Fruit fly (Drosophila melanogaster) whole organism, embryonic: Measurements from ENCODE around the gene CG5644.

Experiments
- Aef1 ChIP-seq: fragments of 200-800 bp; sonication (Bioruptor generic); IDR thresholded peaks from 3 replicates; pipeline ENCODE4 v1.3.6; 2022; ENCODE audit warnings: missing biosample characterization, missing genetic modification characterization
- Antp ChIP-seq: fragments of 200-800 bp; sonication (Bioruptor generic); optimal IDR thresholded peaks from 3 replicates; lab custom pipeline; 2016; ENCODE audit warnings: missing biosample characterization, missing genetic modification characterization
- CG10366 ChIP-seq: fragments of 200-800 bp; sonication (Bioruptor generic); IDR thresholded peaks from 2 replicates; pipeline ENCODE4 v1.3.6; 2022; ENCODE audit warnings: missing biosample characterization, missing genetic modification characterization
- CG11085 ChIP-seq: fragments of 200-800 bp; sonication (Bioruptor generic); IDR thresholded peaks from 2 replicates; pipeline ENCODE4 v1.3.6; 2022; ENCODE audit warnings: missing biosample characterization, missing genetic modification characterization
- CG11398 ChIP-seq: fragments of 200-800 bp; sonication (Bioruptor generic); optimal IDR thresholded peaks from 2 replicates; lab custom pipeline; 2016; ENCODE audit warnings: missing biosample characterization, missing genetic modification characterization
- CG11456 ChIP-seq: fragments of 200-800 bp; sonication (Bioruptor generic); IDR thresholded peaks from 3 replicates; pipeline ENCODE4 v1.3.6; 2022; ENCODE audit warnings: missing biosample characterization, missing genetic modification characterization
- CG11504 ChIP-seq: fragments of 200-800 bp; sonication (Bioruptor generic); optimal IDR thresholded peaks from 3 replicates; lab custom pipeline; 2019; ENCODE audit warnings: missing biosample characterization, mild to moderate bottlenecking, missing genetic modification characterization, moderate library complexity
- CG11695 ChIP-seq: fragments of 200-800 bp; sonication (Bioruptor generic); IDR thresholded peaks from 3 replicates; pipeline ENCODE4 v1.3.6; 2022; ENCODE audit warnings: missing biosample characterization, missing genetic modification characterization
- CG15514 ChIP-seq: fragments of 200-800 bp; sonication (Bioruptor generic); optimal IDR thresholded peaks from 3 replicates; lab custom pipeline; 2017; ENCODE audit warnings: missing biosample characterization, missing genetic modification characterization, mild to moderate bottlenecking, moderate library complexity, missing genetic modification reagents
- CG1647 ChIP-seq: fragments of 200-800 bp; sonication (Bioruptor generic); optimal IDR thresholded peaks from 3 replicates; lab custom pipeline; 2016; ENCODE audit warnings: missing biosample characterization, missing genetic modification characterization
- CG16813 ChIP-seq: fragments of 200-800 bp; sonication (Bioruptor generic); IDR thresholded peaks from 3 replicates; pipeline ENCODE4 v1.3.6; 2022; ENCODE audit warnings: missing biosample characterization, missing genetic modification characterization; ENCODE audit not compliant: partially characterized antibody
- CG17186 ChIP-seq: fragments of 200-800 bp; sonication (Bioruptor generic); optimal IDR thresholded peaks from 3 replicates; lab custom pipeline; 2017; ENCODE audit warnings: missing biosample characterization, missing genetic modification reagents, missing genetic modification characterization
- CG17829 ChIP-seq: fragments of 200-800 bp; optimal IDR thresholded peaks from 2 replicates; lab custom pipeline; 2019; ENCODE audit warnings: missing biosample characterization, mild to moderate bottlenecking, missing genetic modification characterization, moderate library complexity
- CG18476 ChIP-seq: fragments of 200-800 bp; sonication (Bioruptor generic); optimal IDR thresholded peaks from 2 replicates; lab custom pipeline; 2016; ENCODE audit warnings: missing biosample characterization, mild to moderate bottlenecking, missing genetic modification characterization
- CG18599 ChIP-seq: fragments of 200-800 bp; sonication (Bioruptor generic); optimal IDR thresholded peaks from 3 replicates; lab custom pipeline; 2017; ENCODE audit warnings: missing biosample characterization, missing genetic modification characterization, mild to moderate bottlenecking, moderate library complexity, missing genetic modification reagents
- CG18619 ChIP-seq: fragments of 200-800 bp; sonication (Bioruptor generic); optimal IDR thresholded peaks from 3 replicates; lab custom pipeline; 2017; ENCODE audit warnings: missing biosample characterization, mild to moderate bottlenecking, missing genetic modification characterization
- CG43689 ChIP-seq: fragments of 200-800 bp; sonication (Bioruptor generic); IDR thresholded peaks from 2 replicates; pipeline ENCODE4 v1.3.6; 2022; ENCODE audit warnings: missing biosample characterization, missing genetic modification characterization
- CG4707 ChIP-seq: fragments of 200-800 bp; sonication (Bioruptor generic); optimal IDR thresholded peaks from 2 replicates; lab custom pipeline; 2018; ENCODE audit warnings: missing biosample characterization, mild to moderate bottlenecking, missing genetic modification characterization, moderate library complexity
- CG6254 ChIP-seq: fragments of 200-800 bp; sonication (Bioruptor generic); optimal IDR thresholded peaks from 3 replicates; lab custom pipeline; 2017; ENCODE audit warnings: mild to moderate bottlenecking, missing biosample characterization, missing genetic modification reagents, missing genetic modification characterization
- CG6683 ChIP-seq: fragments of 200-800 bp; sonication (Bioruptor generic); optimal IDR thresholded peaks from 2 replicates; lab custom pipeline; 2017; ENCODE audit warnings: missing biosample characterization, mild to moderate bottlenecking, missing genetic modification characterization, missing genetic modification reagents
- CG7357 ChIP-seq: fragments of 200-800 bp; sonication (Bioruptor generic); IDR thresholded peaks from 3 replicates; pipeline ENCODE4 v1.3.6; 2022; ENCODE audit warnings: missing biosample characterization, missing genetic modification characterization
- CG8924 ChIP-seq: fragments of 200-800 bp; optimal IDR thresholded peaks from 3 replicates; lab custom pipeline; 2019; ENCODE audit warnings: missing biosample characterization, mild to moderate bottlenecking, missing genetic modification characterization, moderate library complexity
- CG9817 ChIP-seq: fragments of 200-800 bp; sonication (Bioruptor generic); optimal IDR thresholded peaks from 2 replicates; lab custom pipeline; 2018; ENCODE audit warnings: missing biosample characterization, mild to moderate bottlenecking, missing genetic modification characterization, moderate library complexity
- ERR ChIP-seq: fragments of 200-800 bp; sonication (Bioruptor generic); optimal IDR thresholded peaks from 2 replicates; lab custom pipeline; 2016; ENCODE audit warnings: missing biosample characterization, missing genetic modification characterization
- Ets65A ChIP-seq: fragments of 200-800 bp; sonication (Bioruptor generic); peaks from one replicate; lab custom pipeline; 2016; ENCODE audit warnings: missing biosample characterization, missing genetic modification characterization
- Fer2 ChIP-seq: fragments of 200-800 bp; sonication (Bioruptor generic); optimal IDR thresholded peaks from 2 replicates; lab custom pipeline; 2018; ENCODE audit warnings: missing biosample characterization, mild to moderate bottlenecking, missing genetic modification characterization, moderate library complexity
- Kr ChIP-seq: fragments of 200-800 bp; sonication (Bioruptor generic); optimal IDR thresholded peaks from 2 replicates; lab custom pipeline; 2017; ENCODE audit warnings: missing biosample characterization, mild to moderate bottlenecking, missing genetic modification characterization
- Med ChIP-seq: fragments of 200-800 bp; sonication (Bioruptor generic); peaks from one replicate; lab custom pipeline; 2016; ENCODE audit warnings: missing biosample characterization, missing genetic modification characterization, mild to moderate bottlenecking, inconsistent platforms, moderate library complexity
- Nf-YA ChIP-seq: fragments of 200-800 bp; sonication (Bioruptor generic); IDR thresholded peaks from 2 replicates; pipeline ENCODE4 v1.3.6; 2022; ENCODE audit warnings: missing biosample characterization, missing genetic modification characterization
- Oli ChIP-seq: fragments of 200-800 bp; sonication (Bioruptor generic); optimal IDR thresholded peaks from 2 replicates; lab custom pipeline; 2018; ENCODE audit warnings: missing biosample characterization, mild to moderate bottlenecking, missing genetic modification characterization, moderate library complexity
- Opbp ChIP-seq: fragments of 200-800 bp; sonication (Bioruptor generic); IDR thresholded peaks from 3 replicates; pipeline ENCODE4 v1.3.6; 2022; ENCODE audit warnings: missing biosample characterization, missing genetic modification characterization; ENCODE audit not compliant: partially characterized antibody
- Ptx1 ChIP-seq: fragments of 200-800 bp; sonication (Bioruptor generic); IDR thresholded peaks from 2 replicates; pipeline ENCODE4 v1.3.6; 2022; ENCODE audit warnings: missing biosample characterization, missing genetic modification characterization
- Tbp ChIP-seq: fragments of >200 bp; optimal IDR thresholded peaks from 2 replicates; lab custom pipeline; 2018; ENCODE audit warnings: missing biosample characterization, missing genetic modification characterization
- Xbp1 ChIP-seq: fragments of 200-800 bp; sonication (Bioruptor generic); optimal IDR thresholded peaks from 3 replicates; lab custom pipeline; 2016; ENCODE audit warnings: missing biosample characterization, mild to moderate bottlenecking, missing genetic modification characterization
- ab ChIP-seq: fragments of 200-800 bp; sonication (Bioruptor generic); optimal IDR thresholded peaks from 2 replicates; lab custom pipeline; 2016; ENCODE audit warnings: missing biosample characterization, missing genetic modification characterization
- ems ChIP-seq: fragments of 200-800 bp; sonication (Bioruptor generic); optimal IDR thresholded peaks from 3 replicates; lab custom pipeline; 2016; ENCODE audit warnings: missing biosample characterization, missing genetic modification characterization
- esg ChIP-seq: fragments of 200-800 bp; sonication (Bioruptor generic); conservative IDR thresholded peaks from 2 replicates; pipeline ENCODE4 v1.3.6; 2022; ENCODE audit warnings: missing biosample characterization, missing genetic modification characterization
- ewg ChIP-seq: fragments of 200-800 bp; sonication (Bioruptor generic); optimal IDR thresholded peaks from 3 replicates; lab custom pipeline; 2017; ENCODE audit warnings: mild to moderate bottlenecking, missing biosample characterization, missing genetic modification reagents, missing genetic modification characterization
- gem ChIP-seq: fragments of 200-800 bp; sonication (Bioruptor generic); optimal IDR thresholded peaks from 2 replicates; lab custom pipeline; 2019; ENCODE audit warnings: missing biosample characterization, mild to moderate bottlenecking, missing genetic modification characterization, moderate library complexity
- ind ChIP-seq: fragments of 200-800 bp; sonication (Bioruptor generic); optimal IDR thresholded peaks from 3 replicates; lab custom pipeline; 2016; ENCODE audit warnings: missing biosample characterization, missing genetic modification characterization
- lilli ChIP-seq: fragments of 200-800 bp; sonication (Bioruptor generic); optimal IDR thresholded peaks from 3 replicates; lab custom pipeline; 2016; ENCODE audit warnings: missing biosample characterization, missing genetic modification characterization
- nmo ChIP-seq: fragments of 200-800 bp; sonication (Bioruptor generic); optimal IDR thresholded peaks from 2 replicates; lab custom pipeline; 2018; ENCODE audit warnings: missing biosample characterization, mild to moderate bottlenecking, missing genetic modification characterization, moderate library complexity
- rib ChIP-seq: fragments of 200-800 bp; sonication (Bioruptor generic); IDR thresholded peaks from 2 replicates; pipeline ENCODE4 v1.3.6; 2022; ENCODE audit warnings: missing biosample characterization, missing genetic modification characterization
- run ChIP-seq: fragments of 200-800 bp; sonication (Bioruptor generic); optimal IDR thresholded peaks from 3 replicates; lab custom pipeline; 2018; ENCODE audit warnings: missing biosample characterization, mild to moderate bottlenecking, missing genetic modification characterization
- sima ChIP-seq: fragments of 200-800 bp; sonication (Bioruptor generic); optimal IDR thresholded peaks from 2 replicates; lab custom pipeline; 2016; ENCODE audit warnings: missing biosample characterization, missing genetic modification characterization
- ssp ChIP-seq: fragments of 200-800 bp; sonication (Bioruptor generic); IDR thresholded peaks from 2 replicates; pipeline ENCODE4 v1.3.6; 2022; ENCODE audit warnings: missing biosample characterization, missing genetic modification characterization
- tio ChIP-seq: fragments of 200-800 bp; sonication (Bioruptor generic); optimal IDR thresholded peaks from 2 replicates; lab custom pipeline; 2017; ENCODE audit warnings: missing biosample characterization, missing genetic modification characterization, inconsistent platforms
- twi ChIP-seq: fragments of 200-800 bp; optimal IDR thresholded peaks from 2 replicates; lab custom pipeline; 2019; ENCODE audit warnings: missing biosample characterization, mild to moderate bottlenecking, missing genetic modification characterization, moderate library complexity
- unc-4 ChIP-seq: fragments of 200-800 bp; sonication (Bioruptor generic); IDR thresholded peaks from 2 replicates; pipeline ENCODE4 v1.3.6; 2022; ENCODE audit warnings: missing biosample characterization, missing genetic modification characterization; ENCODE audit not compliant: partially characterized antibody
- usp ChIP-seq: fragments of >200 bp; optimal IDR thresholded peaks from 2 replicates; lab custom pipeline; 2017; ENCODE audit warnings: missing biosample characterization, missing genetic modification characterization
- vvl ChIP-seq: fragments of 200-800 bp; sonication (Bioruptor generic); IDR thresholded peaks from 2 replicates; pipeline ENCODE4 v1.3.6; 2022; ENCODE audit warnings: missing biosample characterization, missing genetic modification characterization

CG5644 gene

dm6 chr3L:8953962-8954647 lies 25.6 kb downstream of the CG5644 start, which contains the start of the genes CG43783 and orb2 (continued):
- TF ChIP-seq rib (GFP tag; lab: Robert Waterston, UW) (no peak), lilli (GFP tag; lab: Kevin White, UChicago) (no peak), Tbp (no peak), ind (no peak), ab (GFP tag; lab: Kevin White, UChicago) (no peak), CG17186 (no peak), CG8924 (tag; lab: Kevin White, UChicago) (no peak), ems (GFP tag; lab: Kevin White, UChicago) (no peak), esg (GFP tag; lab: Robert Waterston, UW) (no peak), Ets65A (GFP tag; lab: Kevin White, UChicago) (no peak), Ptx1 (GFP tag; lab: Robert Waterston, UW) (no peak), ERR (no peak), Xbp1 (GFP tag; lab: Kevin White, UChicago) (no peak), Kr (GFP tag; lab: Kevin White, UChicago) (no peak), CG4707 (no peak), Med (GFP tag; lab: Kevin White, UChicago) (peak; percentile 32), nmo (GFP tag; lab: Kevin White, UChicago) (no peak), ewg (no peak), CG18599 (no peak), CG18619 (GFP tag; lab: Kevin White, UChicago) (no peak), Aef1 (GFP tag; lab: Robert Waterston, UW) (no peak), CG6683 (GFP tag; lab: Kevin White, UChicago) (no peak), twi (tag; lab: Kevin White, UChicago) (no peak), sima (GFP tag; lab: Kevin White, UChicago) (no peak), CG11504 (tag; lab: Kevin White, UChicago) (no peak), vvl (no peak), CG9817 (no peak), CG15514 (GFP tag; lab: Kevin White, UChicago) (no peak), CG7357 (GFP tag; lab: Robert Waterston, UW) (no peak), CG11085 (GFP tag; lab: Robert Waterston, UW) (no peak), CG11398 (GFP tag; lab: Kevin White, UChicago) (no peak), tio (GFP tag; lab: Kevin White, UChicago) (no peak), CG10366 (GFP tag; lab: Robert Waterston, UW) (no peak), Oli (no peak), CG43689 (GFP tag; lab: Robert Waterston, UW) (no peak), ssp (GFP tag; lab: Robert Waterston, UW) (no peak), CG18476 (GFP tag; lab: Kevin White, UChicago) (no peak), CG11695 (GFP tag; lab: Robert Waterston, UW) (no peak), run (tag; lab: Kevin White, UChicago) (no peak), CG6254 (GFP tag; lab: Kevin White, UChicago) (no peak), Nf-YA (GFP tag; lab: Robert Waterston, UW) (no peak), Antp (GFP tag; lab: Kevin White, UChicago) (no peak), Opbp (GFP tag; lab: Robert Waterston, UW) (peak; percentile 70; the same call in 2 of the 3 replicates), CG1647 (GFP tag; lab: Kevin White, UChicago) (no peak), Fer2 (tag; lab: Kevin White, UChicago) (no peak), CG17829 (tag; lab: Kevin White, UChicago) (no peak), CG16813 (GFP tag; lab: Robert Waterston, UW) (peak; percentile 38; the same call in 1 of the 3 replicates), unc-4 (GFP tag; lab: Robert Waterston, UW) (peak; percentile 64), usp (GFP tag; lab: Kevin White, UChicago) (no peak), gem (no peak), CG11456 (GFP tag; lab: Robert Waterston, UW) (no peak)
